Worm (Caenorhabditis elegans): ENCODE measurements around the gene C15C8.6.

The C15C8.6 gene

DNA sequence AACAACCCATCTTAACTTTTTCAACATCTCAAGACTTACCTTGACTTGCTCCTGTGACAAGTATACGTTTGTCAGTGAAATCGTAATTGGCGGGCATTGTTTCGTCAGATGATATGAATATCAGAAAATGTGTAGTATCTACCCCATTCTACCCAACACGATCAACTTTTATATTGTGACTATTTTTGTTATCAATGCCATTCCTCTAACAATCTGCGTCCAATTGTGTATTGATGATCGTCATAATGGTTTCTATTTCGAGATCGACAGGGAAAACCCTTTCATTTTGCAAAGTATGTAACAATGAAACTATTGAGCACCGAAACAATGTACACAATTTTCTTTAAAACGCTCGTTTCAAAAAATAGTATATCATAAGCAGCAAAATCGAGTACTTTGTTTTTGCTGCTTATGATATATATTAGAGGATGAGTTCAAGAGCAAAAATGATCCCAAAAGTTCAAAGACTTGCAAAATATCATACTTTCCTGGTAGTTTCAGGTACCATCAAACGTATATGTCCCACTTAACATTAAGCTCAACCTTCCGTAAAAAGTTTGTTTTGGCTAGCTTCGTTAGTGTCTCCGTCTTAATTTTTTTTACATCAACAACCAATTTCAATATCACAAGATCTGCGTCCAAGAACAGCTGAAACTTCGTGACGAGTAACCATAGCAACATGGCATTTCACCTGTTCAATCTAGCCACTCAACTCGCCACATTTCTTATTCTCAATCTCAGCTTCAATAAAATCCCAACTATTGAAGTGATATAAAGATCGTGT, 17.7 kb downstream of the C15C8.6 start, which contains the start of the genes dhs-21 and xbx-9:
Gene dhs-21 (minus strand): TSS at position 181 of the 784 bp plus-strand sequence.
Gene xbx-9 (plus strand): TSS at position 734 of the 784 bp plus-strand sequence.
- peak; percentile 49 for TF ChIP-seq ztf-7 (tag; optimal IDR thresholded peaks at IDR 0.05)
- TF ChIP-seq T26A8.4 (GFP tag; IDR thresholded peaks at IDR 0.05) = no peak
- TF ChIP-seq lir-3 (tag; optimal IDR thresholded peaks at IDR 0.05) = no peak
- no peak for TF ChIP-seq lim-7 (GFP tag; IDR thresholded peaks at IDR 0.05)
- peak; percentile 56 for TF ChIP-seq T20F7.1 (GFP tag; optimal IDR thresholded peaks at IDR 0.05)
- TF ChIP-seq lin-1 (GFP tag; IDR thresholded peaks at IDR 0.05) = 0 out of 2 replicates have a peak, but pooled peaks have one; percentile 17
- no peak for TF ChIP-seq sdz-12 (GFP tag; optimal IDR thresholded peaks at IDR 0.05)
- no peak for TF ChIP-seq daf-16 (GFP tag; optimal IDR thresholded peaks at IDR 0.05)
- peak; percentile 64 for TF ChIP-seq daf-16 (tag; optimal IDR thresholded peaks at IDR 0.05)
- TF ChIP-seq nhr-10 (tag; optimal IDR thresholded peaks at IDR 0.05) = peak; percentile 30
- no peak for TF ChIP-seq rbr-2 (tag; optimal IDR thresholded peaks at IDR 0.05)
- TF ChIP-seq dmd-6 (GFP tag; IDR thresholded peaks at IDR 0.05) = peak; percentile 53
- TF ChIP-seq lin-39 (tag; optimal IDR thresholded peaks at IDR 0.05) = no peak
- peak; percentile 64 for TF ChIP-seq dve-1 (tag; optimal IDR thresholded peaks at IDR 0.05; ENCODE audit: insufficient read depth)
- no peak for TF ChIP-seq vab-7 (GFP tag; IDR thresholded peaks at IDR 0.05)
- no peak for TF ChIP-seq ceh-62 (tag; optimal IDR thresholded peaks at IDR 0.05)
- peak; percentile 51 for TF ChIP-seq nhr-77 (tag; optimal IDR thresholded peaks at IDR 0.05)
- no peak for TF ChIP-seq dmd-9 (GFP tag; IDR thresholded peaks at IDR 0.05)
- TF ChIP-seq ctbp-1 (GFP tag; IDR thresholded peaks at IDR 0.05) = no peak
- no peak for TF ChIP-seq lin-29 (GFP tag; IDR thresholded peaks at IDR 0.05)
- TF ChIP-seq hlh-30 (tag; optimal IDR thresholded peaks at IDR 0.05; ENCODE audit: insufficient read depth) = peak; percentile 65
- no peak for TF ChIP-seq nhr-25 (tag; optimal IDR thresholded peaks at IDR 0.05; ENCODE audit: borderline replicate concordance, insufficient read depth)
- TF ChIP-seq fos-1 (tag; optimal IDR thresholded peaks at IDR 0.05) = no peak
- no peak for TF ChIP-seq jun-1 (tag; optimal IDR thresholded peaks at IDR 0.05)
- TF ChIP-seq pqm-1 (tag; optimal IDR thresholded peaks at IDR 0.05) = peak; percentile 65
- TF ChIP-seq nhr-102 (tag; optimal IDR thresholded peaks at IDR 0.05) = no peak
- TF ChIP-seq hlh-11 (tag; optimal IDR thresholded peaks at IDR 0.05) = peak; percentile 54
- no peak for TF ChIP-seq nhr-237 (tag; optimal IDR thresholded peaks at IDR 0.05)
- TF ChIP-seq ceh-20 (GFP tag; IDR thresholded peaks at IDR 0.05) = no peak
- peak; percentile 19 for TF ChIP-seq mes-2 (tag; optimal IDR thresholded peaks at IDR 0.05; ENCODE audit: poor library complexity, severe bottlenecking)
- TF ChIP-seq nhr-6 (tag; optimal IDR thresholded peaks at IDR 0.05) = peak; percentile 62
- peak; percentile 35 for TF ChIP-seq mxl-3 (GFP tag; optimal IDR thresholded peaks at IDR 0.05)
- peak in 1 of 2 experiments; percentile 95 for TF ChIP-seq unc-62 (GFP tag; optimal IDR thresholded peaks at IDR 0.05 in 1 of 2)
- no peak for TF ChIP-seq unc-62 (tag; optimal IDR thresholded peaks at IDR 0.05)
- no peak for TF ChIP-seq daf-19 (GFP tag; conservative IDR thresholded peaks at IDR 0.05)
- TF ChIP-seq mep-1 (tag; optimal IDR thresholded peaks at IDR 0.05) = no peak
- no peak for TF ChIP-seq mxl-2 (GFP tag; conservative IDR thresholded peaks at IDR 0.05)
- TF ChIP-seq nhr-28 (tag; optimal IDR thresholded peaks at IDR 0.05) = peak; percentile 92
- no peak for TF ChIP-seq cey-2 (tag; optimal IDR thresholded peaks at IDR 0.05; ENCODE audit: borderline replicate concordance, insufficient read depth)

DNA sequence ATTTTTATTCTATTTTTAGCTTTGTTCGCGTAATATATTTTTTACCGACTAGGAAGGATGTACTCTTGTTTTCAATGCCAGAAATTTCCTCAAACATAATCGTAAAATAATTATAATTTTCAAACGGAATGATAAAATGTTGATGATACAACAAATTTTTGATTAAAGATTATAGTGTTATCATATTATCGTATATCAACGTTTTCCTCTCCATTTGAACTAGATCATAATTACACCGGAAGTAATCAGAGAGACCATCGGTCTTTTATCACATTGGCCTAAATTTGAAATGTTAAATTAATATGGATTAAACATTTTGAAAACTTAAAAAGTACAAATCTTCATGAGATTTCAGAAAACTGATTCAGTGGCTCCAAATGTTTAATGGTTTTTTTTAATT, 18.6 kb downstream of the C15C8.6 start:
- no peak for TF ChIP-seq vab-7 (GFP tag; IDR thresholded peaks at IDR 0.05)
- no peak for TF ChIP-seq nhr-41 (GFP tag; IDR thresholded peaks at IDR 0.05)
- peak; percentile 42 for TF ChIP-seq dve-1 (tag; optimal IDR thresholded peaks at IDR 0.05; ENCODE audit: insufficient read depth)
- TF ChIP-seq zfp-2 (tag; optimal IDR thresholded peaks at IDR 0.05) = no peak
- TF ChIP-seq nhr-111 (GFP tag; optimal IDR thresholded peaks at IDR 0.05) = no peak
- TF ChIP-seq snpc-1.2 (GFP tag; IDR thresholded peaks at IDR 0.05) = no peak
- TF ChIP-seq ceh-20 (GFP tag; IDR thresholded peaks at IDR 0.05) = no peak
- TF ChIP-seq F10B5.3 (tag; optimal IDR thresholded peaks at IDR 0.05) = no peak
- no peak for TF ChIP-seq nhr-6 (tag; optimal IDR thresholded peaks at IDR 0.05)
- no peak for TF ChIP-seq lir-3 (tag; optimal IDR thresholded peaks at IDR 0.05)
- TF ChIP-seq ztf-7 (tag; optimal IDR thresholded peaks at IDR 0.05) = no peak
- TF ChIP-seq set-16 (GFP tag; IDR thresholded peaks at IDR 0.05) = no peak
- no peak for TF ChIP-seq T20F7.1 (GFP tag; optimal IDR thresholded peaks at IDR 0.05)
- no peak for TF ChIP-seq spr-3 (GFP tag; optimal IDR thresholded peaks at IDR 0.05)
- peak; percentile 19 for TF ChIP-seq hlh-11 (tag; optimal IDR thresholded peaks at IDR 0.05)
- no peak for TF ChIP-seq ctbp-1 (GFP tag; IDR thresholded peaks at IDR 0.05)
- no peak for TF ChIP-seq lsy-2 (tag; optimal IDR thresholded peaks at IDR 0.05)
- no peak for TF ChIP-seq nhr-10 (tag; optimal IDR thresholded peaks at IDR 0.05)
- TF ChIP-seq hif-1 (tag; optimal IDR thresholded peaks at IDR 0.05) = no peak
- no peak for TF ChIP-seq ceh-62 (tag; optimal IDR thresholded peaks at IDR 0.05)
- no peak for TF ChIP-seq unc-62 (GFP tag; optimal IDR thresholded peaks at IDR 0.05 in 1 of 2)
- TF ChIP-seq unc-62 (tag; optimal IDR thresholded peaks at IDR 0.05) = no peak
